Fruit fly (Drosophila melanogaster): Measurements from ENCODE around the gene CG5114.

Gene CG5114

dm6 chr3L:14971893-14972624, 10.6 kb upstream of the CG5114 start (continued):
- TF ChIP-seq jigr1 (GFP tag; IDR thresholded peaks at IDR 0.05), result no peak
- TF ChIP-seq CG7357 (GFP tag; IDR thresholded peaks at IDR 0.05), result no peak
- TF ChIP-seq Ravus (GFP tag; IDR thresholded peaks at IDR 0.05), result no peak
- no peak for TF ChIP-seq CG4820 (GFP tag; optimal IDR thresholded peaks at IDR 0.05)
- peak; percentile 51 for TF ChIP-seq Xrp1 (GFP tag; IDR thresholded peaks at IDR 0.05)
- peak; percentile 86 for TF ChIP-seq kni (GFP tag; optimal IDR thresholded peaks at IDR 0.05)
- TF ChIP-seq CG10431 (GFP tag; optimal IDR thresholded peaks at IDR 0.05), result no peak
- TF ChIP-seq Trl (optimal IDR thresholded peaks at IDR 0.05), result peak in 1 of 2 experiments; percentile 26
- no peak for TF ChIP-seq Trl (GFP tag; optimal IDR thresholded peaks at IDR 0.05)
- TF ChIP-seq CG4730 (GFP tag; IDR thresholded peaks at IDR 0.05), result no peak
- TF ChIP-seq grau (tag; optimal IDR thresholded peaks at IDR 0.05), result peak; percentile 99
- no peak for TF ChIP-seq CG10274 (GFP tag; optimal IDR thresholded peaks at IDR 0.05)
- peak; percentile 11 for TF ChIP-seq pum (GFP tag; optimal IDR thresholded peaks at IDR 0.05)
- no peak for TF ChIP-seq CHES-1-like (GFP tag; optimal IDR thresholded peaks at IDR 0.05)
- no peak for TF ChIP-seq CG11085 (GFP tag; IDR thresholded peaks at IDR 0.05)
- peak; percentile 11 for TF ChIP-seq nmo (GFP tag; optimal IDR thresholded peaks at IDR 0.05)
- TF ChIP-seq bcd (GFP tag; optimal IDR thresholded peaks at IDR 0.05), result no peak
- TF ChIP-seq pnt (GFP tag; optimal IDR thresholded peaks at IDR 0.05), result no peak
- peak; percentile 55 for TF ChIP-seq CG33557 (GFP tag; optimal IDR thresholded peaks at IDR 0.05)
- TF ChIP-seq CG2202 (tag; optimal IDR thresholded peaks at IDR 0.05), result peak; percentile 18
- TF ChIP-seq CoRest (tag; optimal IDR thresholded peaks at IDR 0.05), result peak; percentile 1
- TF ChIP-seq Xbp1 (GFP tag; optimal IDR thresholded peaks at IDR 0.05), result no peak
- TF ChIP-seq Jarid2 (GFP tag; optimal IDR thresholded peaks at IDR 0.05), result no peak
- TF ChIP-seq dmrt11E (tag; optimal IDR thresholded peaks at IDR 0.05), result peak; percentile 76
- no peak for TF ChIP-seq lov (optimal IDR thresholded peaks at IDR 0.05)
- TF ChIP-seq lov (GFP tag; IDR thresholded peaks at IDR 0.05), result 0 out of 3 replicates have a peak, but pooled peaks have one; percentile 59
- TF ChIP-seq CG12236 (GFP tag; optimal IDR thresholded peaks at IDR 0.05), result no peak
- peak; percentile 16 for TF ChIP-seq CG2712 (tag; optimal IDR thresholded peaks at IDR 0.05)
- peak; percentile 55 for TF ChIP-seq CG18262 (tag; optimal IDR thresholded peaks at IDR 0.05)
- TF ChIP-seq Bdp1 (GFP tag; optimal IDR thresholded peaks at IDR 0.05), result no peak
- TF ChIP-seq Kr (GFP tag; optimal IDR thresholded peaks at IDR 0.05), result peak; percentile 85
- TF ChIP-seq Six4 (GFP tag; optimal IDR thresholded peaks at IDR 0.05), result peak; percentile 11
- peak; percentile 78 for TF ChIP-seq twi (tag; optimal IDR thresholded peaks at IDR 0.05)
- TF ChIP-seq CG17829 (tag; optimal IDR thresholded peaks at IDR 0.05), result peak; percentile 41
- peak; percentile 11 for TF ChIP-seq lilli (GFP tag; optimal IDR thresholded peaks at IDR 0.05)
- TF ChIP-seq CG10979 (tag; optimal IDR thresholded peaks at IDR 0.05), result peak; percentile 31
- TF ChIP-seq CG12104 (GFP tag; optimal IDR thresholded peaks at IDR 0.05), result no peak
- TF ChIP-seq tna (GFP tag; IDR thresholded peaks at IDR 0.05; ENCODE audit: partially characterized antibody), result no peak
- no peak for TF ChIP-seq Usf (GFP tag; optimal IDR thresholded peaks at IDR 0.05)
- TF ChIP-seq CG8944 (GFP tag; optimal IDR thresholded peaks at IDR 0.05), result no peak
- peak; percentile 88 for TF ChIP-seq zen (tag; optimal IDR thresholded peaks at IDR 0.05)
- TF ChIP-seq p53 (GFP tag; optimal IDR thresholded peaks at IDR 0.05), result no peak
- TF ChIP-seq prd (optimal IDR thresholded peaks at IDR 0.05), result no peak
- TF ChIP-seq prd (GFP tag; IDR thresholded peaks at IDR 0.05), result peak; percentile 62; the same call in 2 of the 3 replicates
- no peak for TF ChIP-seq Taf1 (GFP tag; IDR thresholded peaks at IDR 0.05)
- TF ChIP-seq CG17359 (tag; optimal IDR thresholded peaks at IDR 0.05), result no peak
- TF ChIP-seq CG15696 (tag; optimal IDR thresholded peaks at IDR 0.05), result peak; percentile 88
- no peak for TF ChIP-seq Deaf1 (tag; optimal IDR thresholded peaks at IDR 0.05)
- no peak for TF ChIP-seq CG8089 (GFP tag; optimal IDR thresholded peaks at IDR 0.05)
- no peak for TF ChIP-seq peb (GFP tag; IDR thresholded peaks at IDR 0.05)
- TF ChIP-seq CG11723 (GFP tag; optimal IDR thresholded peaks at IDR 0.05), result no peak

All from whole organism, embryonic.